Worm (Caenorhabditis elegans): ENCODE data around the gene his-8.

his-8 gene

ce11 chrV:8513361-8513760 lies 19.5 kb downstream of the his-8 start, which contains the start of gene F45F2.9:
F45F2.9 (minus strand) TSS chrV:8513461.
- TF ChIP-seq cebp-1 (GFP tag; IDR thresholded peaks at IDR 0.05): no peak
- TF ChIP-seq cebp-1 (tag; optimal IDR thresholded peaks at IDR 0.05): no peak
- TF ChIP-seq hrde-1 (tag; optimal IDR thresholded peaks at IDR 0.05; ENCODE audit: borderline replicate concordance): peak; percentile 15
- TF ChIP-seq ztf-25 (GFP tag; IDR thresholded peaks at IDR 0.05): no peak
- TF ChIP-seq mcd-1 (GFP tag; IDR thresholded peaks at IDR 0.05): no peak
- no peak for TF ChIP-seq snpc-3.4 (tag; optimal IDR thresholded peaks at IDR 0.05)
- no peak for TF ChIP-seq let-607 (tag; optimal IDR thresholded peaks at IDR 0.05)

- TF ChIP-seq lag-1 (GFP tag; IDR thresholded peaks at IDR 0.05) (no peak), zfh-2 (GFP tag; conservative IDR thresholded peaks at IDR 0.05) (no peak), atf-7 (tag; optimal IDR thresholded peaks at IDR 0.05) (no peak), pbrm-1 (GFP tag; IDR thresholded peaks at IDR 0.05) (no peak), aptf-3 (GFP tag; IDR thresholded peaks at IDR 0.05) (no peak), ekl-4 (GFP tag; IDR thresholded peaks at IDR 0.05) (no peak), lin-26 (GFP tag; IDR thresholded peaks at IDR 0.05) (no peak), F33H1.4 (GFP tag; IDR thresholded peaks at IDR 0.05) (no peak), F52B5.7 (tag; optimal IDR thresholded peaks at IDR 0.05) (no peak), die-1 (tag; optimal IDR thresholded peaks at IDR 0.05) (no peak), K11D2.4 (GFP tag; IDR thresholded peaks at IDR 0.05) (no peak), Y67H2A.10 (GFP tag; conservative IDR thresholded peaks at IDR 0.05) (no peak)
Measured at ce11 chrV:8507324-8507723, 25.6 kb downstream of the his-8 start, which contains the start of gene ZK994.6. ZK994.6 (minus strand) TSS chrV:8507424.

ce11 chrV:8500348-8500747 lies 32.5 kb downstream of the his-8 start:
- TF ChIP-seq fkh-3 (tag; optimal IDR thresholded peaks at IDR 0.05): peak; percentile 100
- TF ChIP-seq him-1 (tag; optimal IDR thresholded peaks at IDR 0.05): peak; percentile 100
- TF ChIP-seq egl-18 (GFP tag; IDR thresholded peaks at IDR 0.05): peak; percentile 97
- TF ChIP-seq D2030.7 (GFP tag; IDR thresholded peaks at IDR 0.05): peak; percentile 93
- peak; percentile 100 for TF ChIP-seq repo-1 (tag; optimal IDR thresholded peaks at IDR 0.05)
- peak; percentile 99 for TF ChIP-seq snpc-3.4 (tag; optimal IDR thresholded peaks at IDR 0.05)
- TF ChIP-seq nfya-2 (GFP tag; IDR thresholded peaks at IDR 0.05): peak; percentile 97
- TF ChIP-seq ZK185.1 (tag; optimal IDR thresholded peaks at IDR 0.05; ENCODE audit: poor library complexity, severe bottlenecking): peak; percentile 97
- peak; percentile 100 for TF ChIP-seq T26A5.8 (tag; optimal IDR thresholded peaks at IDR 0.05)
- peak; percentile 99 for TF ChIP-seq mxl-1 (tag; optimal IDR thresholded peaks at IDR 0.05)
- peak; percentile 95 for TF ChIP-seq K11D2.4 (GFP tag; IDR thresholded peaks at IDR 0.05)
- peak; percentile 69 for TF ChIP-seq egrh-3 (GFP tag; IDR thresholded peaks at IDR 0.05)
- peak; percentile 93 for TF ChIP-seq F23B12.7 (tag; optimal IDR thresholded peaks at IDR 0.05; ENCODE audit: insufficient read depth)
- peak; percentile 93 for TF ChIP-seq mcd-1 (GFP tag; IDR thresholded peaks at IDR 0.05)
- peak; percentile 92 for TF ChIP-seq ztf-6 (GFP tag; IDR thresholded peaks at IDR 0.05)
- peak; percentile 98 for TF ChIP-seq attf-5 (GFP tag; optimal IDR thresholded peaks at IDR 0.05)
- TF ChIP-seq lin-26 (GFP tag; IDR thresholded peaks at IDR 0.05): peak; percentile 100
- TF ChIP-seq bed-2 (GFP tag; IDR thresholded peaks at IDR 0.05): peak; percentile 93
- TF ChIP-seq egl-44 (GFP tag; IDR thresholded peaks at IDR 0.05): peak; percentile 100
- peak; percentile 98 for TF ChIP-seq rpc-1 (optimal IDR thresholded peaks at IDR 0.05)
- peak; percentile 100 for TF ChIP-seq rpc-1 (tag; optimal IDR thresholded peaks at IDR 0.05)
- TF ChIP-seq madf-10 (tag; optimal IDR thresholded peaks at IDR 0.05): peak; percentile 94
- TF ChIP-seq ztf-26 (tag; optimal IDR thresholded peaks at IDR 0.05): peak; percentile 95
- peak; percentile 59 for TF ChIP-seq ama-1 (optimal IDR thresholded peaks at IDR 0.05)
- TF ChIP-seq ama-1 (GFP tag; optimal IDR thresholded peaks at IDR 0.05): peak; percentile 96 to 97
- peak; percentile 99 for TF ChIP-seq aptf-3 (GFP tag; IDR thresholded peaks at IDR 0.05)
- peak; percentile 68 for TF ChIP-seq nhr-80 (tag; optimal IDR thresholded peaks at IDR 0.05)
- peak; percentile 98 for TF ChIP-seq ztf-28 (GFP tag; IDR thresholded peaks at IDR 0.05)
- peak; percentile 55 for TF ChIP-seq F55B11.4 (tag; optimal IDR thresholded peaks at IDR 0.05; ENCODE audit: borderline replicate concordance, insufficient read depth)
- peak; percentile 100 for TF ChIP-seq Y56A3A.18 (GFP tag; IDR thresholded peaks at IDR 0.05)
- TF ChIP-seq xnd-1 (tag; optimal IDR thresholded peaks at IDR 0.05): peak; percentile 79
- peak; percentile 99 for TF ChIP-seq somi-1 (GFP tag; optimal IDR thresholded peaks at IDR 0.05)
- peak; percentile 94 for TF ChIP-seq hlh-12 (tag; optimal IDR thresholded peaks at IDR 0.05)

All from whole organism, young adult.